Worm (Caenorhabditis elegans) whole organism, mixed stage, embryonic: ENCODE measurements around the gene perm-1.
A peak's percentile ranks its signal among the peaks of the same experiment; 100 is the strongest.

Experiments used
- M03D4.4 ChIP-seq: sonication (generic microtip); optimal IDR thresholded peaks from 2 replicates; lab custom pipeline; 2017; ENCODE audit warnings: mild to moderate bottlenecking, missing genetic modification characterization, missing compliant biosample characterization
- bed-3 ChIP-seq: fragments of 200-800 bp; sonication (Bioruptor generic); optimal IDR thresholded peaks from 3 replicates; lab custom pipeline; 2018; ENCODE audit warnings: mild to moderate bottlenecking, missing genetic modification characterization, moderate library complexity, missing compliant biosample characterization
- blmp-1 ChIP-seq: fragments of 150-350 bp; optimal IDR thresholded peaks from 2 replicates; lab custom pipeline; 2014; ENCODE audit warnings: missing biosample characterization, missing genetic modification characterization
- ceh-39 ChIP-seq: fragments of 150-350 bp; optimal IDR thresholded peaks from 2 replicates; lab custom pipeline; 2014; ENCODE audit warnings: missing biosample characterization, missing genetic modification characterization
- ceh-43 ChIP-seq: fragments of 200-800 bp; sonication (Bioruptor generic); optimal IDR thresholded peaks from 2 replicates; lab custom pipeline; 2018; ENCODE audit warnings: mild to moderate bottlenecking, missing genetic modification characterization, moderate library complexity, missing compliant biosample characterization
- ceh-83 ChIP-seq: fragments of 200-800 bp; sonication (Bioruptor generic); optimal IDR thresholded peaks from 2 replicates; lab custom pipeline; 2018; ENCODE audit warnings: mild to moderate bottlenecking, missing genetic modification characterization, missing compliant biosample characterization
- ces-1 ChIP-seq: fragments of 150-350 bp; optimal IDR thresholded peaks from 2 replicates; lab custom pipeline; 2014; ENCODE audit warnings: missing biosample characterization, missing genetic modification reagents, missing genetic modification characterization
- elt-1 ChIP-seq: sonication (generic microtip); optimal IDR thresholded peaks from 2 replicates; lab custom pipeline; 2017; ENCODE audit warnings: missing genetic modification characterization, mild to moderate bottlenecking, missing compliant biosample characterization, antibody characterized with exemption, moderate library complexity, borderline replicate concordance; ENCODE audit not compliant: insufficient read depth
- elt-3 ChIP-seq: fragments of 150-350 bp; optimal IDR thresholded peaks from 2 replicates; lab custom pipeline; 2014; ENCODE audit warnings: missing biosample characterization, missing genetic modification characterization
- flh-1 ChIP-seq: fragments of 200-800 bp; sonication (Bioruptor generic); optimal IDR thresholded peaks from 2 replicates; lab custom pipeline; 2018; ENCODE audit warnings: mild to moderate bottlenecking, missing genetic modification characterization, moderate library complexity, missing compliant biosample characterization
- ham-2 ChIP-seq: fragments of 200-800 bp; sonication (Bioruptor generic); optimal IDR thresholded peaks from 2 replicates; lab custom pipeline; 2018; ENCODE audit warnings: mild to moderate bottlenecking, missing genetic modification characterization, missing compliant biosample characterization
- hlh-1 ChIP-seq: fragments of 150-350 bp; optimal IDR thresholded peaks from 2 replicates; lab custom pipeline; 2014; ENCODE audit warnings: missing biosample characterization, missing genetic modification reagents, missing genetic modification characterization
- lin-13 ChIP-seq: fragments of 150-350 bp; optimal IDR thresholded peaks from 2 replicates; lab custom pipeline; 2014; ENCODE audit warnings: missing biosample characterization, missing genetic modification characterization
- lin-32 ChIP-seq: fragments of 200-800 bp; sonication (Bioruptor generic); optimal IDR thresholded peaks from 2 replicates; lab custom pipeline; 2018; ENCODE audit warnings: mild to moderate bottlenecking, missing genetic modification characterization, missing compliant biosample characterization
- lsy-2 ChIP-seq: fragments of 150-350 bp; optimal IDR thresholded peaks from 2 replicates; lab custom pipeline; 2014; ENCODE audit warnings: missing biosample characterization, missing genetic modification characterization
- mab-5 ChIP-seq: fragments of 150-350 bp; optimal IDR thresholded peaks from 2 replicates; lab custom pipeline; 2014; ENCODE audit warnings: missing biosample characterization, missing genetic modification characterization
- mep-1 ChIP-seq: fragments of 150-350 bp; optimal IDR thresholded peaks from 2 replicates; lab custom pipeline; 2017; ENCODE audit warnings: missing biosample characterization, missing genetic modification reagents, missing genetic modification characterization, inconsistent platforms
- mls-2 ChIP-seq: sonication (generic microtip); optimal IDR thresholded peaks from 2 replicates; lab custom pipeline; 2016; ENCODE audit warnings: mild to moderate bottlenecking, missing genetic modification characterization, moderate library complexity, missing compliant biosample characterization
- nhr-12 ChIP-seq: fragments of 150-350 bp; optimal IDR thresholded peaks from 2 replicates; lab custom pipeline; 2014; ENCODE audit warnings: missing biosample characterization, missing genetic modification characterization
- nhr-237 ChIP-seq: fragments of 150-350 bp; optimal IDR thresholded peaks from 2 replicates; lab custom pipeline; 2014; ENCODE audit warnings: missing biosample characterization, missing genetic modification characterization
- nhr-28 ChIP-seq: fragments of 150-350 bp; optimal IDR thresholded peaks from 2 replicates; lab custom pipeline; 2014; ENCODE audit warnings: missing biosample characterization, missing genetic modification characterization
- nhr-76 ChIP-seq: sonication (generic microtip); optimal IDR thresholded peaks from 2 replicates; lab custom pipeline; 2017; ENCODE audit warnings: missing biosample characterization, missing genetic modification characterization
- pha-4 ChIP-seq: fragments of 150-350 bp; optimal IDR thresholded peaks from 2 replicates; lab custom pipeline; 2018; ENCODE audit warnings: missing biosample characterization, missing genetic modification reagents, missing genetic modification characterization
- sptf-1 ChIP-seq: sonication (generic microtip); optimal IDR thresholded peaks from 2 replicates; lab custom pipeline; 2017; ENCODE audit warnings: mild to moderate bottlenecking, missing genetic modification characterization, moderate library complexity, missing compliant biosample characterization
- tbx-8 ChIP-seq: fragments of 200-800 bp; sonication (Bioruptor generic); optimal IDR thresholded peaks from 2 replicates; lab custom pipeline; 2018; ENCODE audit warnings: mild to moderate bottlenecking, missing genetic modification characterization, moderate library complexity, missing compliant biosample characterization
- unc-120 ChIP-seq: sonication (generic microtip); optimal IDR thresholded peaks from 2 replicates; lab custom pipeline; 2017; ENCODE audit warnings: missing genetic modification characterization, missing compliant biosample characterization; ENCODE audit not compliant: poor library complexity, severe bottlenecking
- unc-39 ChIP-seq: fragments of 150-350 bp; optimal IDR thresholded peaks from 2 replicates; lab custom pipeline; 2014; ENCODE audit warnings: missing biosample characterization, missing genetic modification characterization
- unc-62 ChIP-seq: fragments of 150-350 bp; optimal IDR thresholded peaks from 2 replicates; lab custom pipeline; 2014; ENCODE audit warnings: missing biosample characterization, missing genetic modification reagents, missing genetic modification characterization
- zip-8 ChIP-seq: fragments of 150-350 bp; optimal IDR thresholded peaks from 2 replicates; lab custom pipeline; 2014; ENCODE audit warnings: missing biosample characterization, missing genetic modification characterization
- ztf-11 ChIP-seq: fragments of 150-350 bp; optimal IDR thresholded peaks from 2 replicates; lab custom pipeline; 2014; ENCODE audit warnings: missing biosample characterization, missing genetic modification characterization

Gene perm-1

DNA sequence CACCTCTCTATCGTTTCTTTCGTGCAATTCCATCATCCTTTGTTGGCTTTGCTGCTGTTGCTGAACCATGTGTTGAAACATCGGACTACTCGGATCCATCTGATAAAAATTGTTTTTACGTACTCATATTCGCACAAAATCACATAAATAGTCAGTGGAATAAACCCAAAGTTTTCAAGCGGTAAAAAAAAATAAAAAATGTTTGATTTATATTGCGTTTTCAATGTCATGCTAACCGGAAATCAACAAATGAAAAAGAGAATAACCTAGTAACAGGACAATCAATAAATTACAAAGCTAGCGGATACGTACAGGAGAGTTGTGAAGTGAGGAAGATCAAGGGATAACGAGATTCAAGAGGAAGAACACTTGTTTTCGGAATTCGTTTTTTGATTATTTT is 25.7 kb upstream of the perm-1 start, which contains the start of gene mdt-10:
Gene mdt-10 (minus strand): TSS at position 101 of the 400 bp plus-strand sequence.
- TF ChIP-seq ztf-11 (tag; lab: Kevin White, UChicago) (no peak), lsy-2 (tag; lab: Kevin White, UChicago) (no peak), sptf-1 (tag; lab: Kevin White, UChicago) (no peak), ces-1 (no peak), nhr-12 (tag; lab: Kevin White, UChicago) (no peak), unc-39 (tag; lab: Kevin White, UChicago) (no peak), flh-1 (GFP tag; lab: Kevin White, UChicago) (no peak), pha-4 (no peak), nhr-28 (tag; lab: Kevin White, UChicago) (no peak), elt-1 (tag; lab: Kevin White, UChicago) (no peak), nhr-76 (tag; lab: Kevin White, UChicago) (no peak), tbx-8 (GFP tag; lab: Kevin White, UChicago) (no peak), elt-3 (tag; lab: Kevin White, UChicago) (no peak), ham-2 (GFP tag; lab: Kevin White, UChicago) (no peak), mls-2 (tag; lab: Kevin White, UChicago) (no peak)

- no peak for TF ChIP-seq pha-4
- no peak for TF ChIP-seq mls-2 (tag; lab: Kevin White, UChicago)
- no peak for TF ChIP-seq lin-32
- TF ChIP-seq unc-62 (GFP tag; lab: Kevin White, UChicago) = no peak
- TF ChIP-seq mep-1 (tag; lab: Kevin White, UChicago) = no peak
- no peak for TF ChIP-seq lsy-2 (tag; lab: Kevin White, UChicago)
- no peak for TF ChIP-seq elt-3 (tag; lab: Kevin White, UChicago)
- no peak for TF ChIP-seq ceh-39
- no peak for TF ChIP-seq sptf-1 (tag; lab: Kevin White, UChicago)
- no peak for TF ChIP-seq nhr-237 (tag; lab: Kevin White, UChicago)
- no peak for TF ChIP-seq ham-2 (GFP tag; lab: Kevin White, UChicago)
- no peak for TF ChIP-seq bed-3 (GFP tag; lab: Kevin White, UChicago)
- TF ChIP-seq zip-8 (tag; lab: Kevin White, UChicago) = no peak
- no peak for TF ChIP-seq nhr-12 (tag; lab: Kevin White, UChicago)
- no peak for TF ChIP-seq unc-120
- TF ChIP-seq M03D4.4 (tag; lab: Kevin White, UChicago) = no peak
Measured at ce11 chrII:7855619-7856018, 25.0 kb upstream of the perm-1 start, which contains the start of gene mdmh-35. Gene mdmh-35, minus strand, starts transcription at chrII:7855719.

ce11 chrII:7857485-7858010 is 23.1 kb upstream of the perm-1 start, which contains the start of the genes cec-3 and T09A5.15:
Gene cec-3, minus strand, starts transcription at chrII:7857600.
Gene T09A5.15, plus strand, starts transcription at chrII:7857960.
- TF ChIP-seq blmp-1 (no peak), ham-2 (GFP tag; lab: Kevin White, UChicago) (no peak), mep-1 (tag; lab: Kevin White, UChicago) (peak; percentile 9), nhr-237 (tag; lab: Kevin White, UChicago) (peak; percentile 65), nhr-28 (tag; lab: Kevin White, UChicago) (no peak), lsy-2 (tag; lab: Kevin White, UChicago) (peak; percentile 24), bed-3 (GFP tag; lab: Kevin White, UChicago) (no peak), lin-13 (tag; lab: Kevin White, UChicago) (no peak), hlh-1 (tag; lab: Kevin White, UChicago) (no peak), unc-62 (GFP tag; lab: Kevin White, UChicago) (no peak), ceh-83 (GFP tag; lab: Kevin White, UChicago) (no peak), ces-1 (peak; percentile 54), unc-120 (peak; percentile 56), elt-3 (tag; lab: Kevin White, UChicago) (no peak), mls-2 (tag; lab: Kevin White, UChicago) (no peak), unc-39 (tag; lab: Kevin White, UChicago) (no peak), lin-32 (no peak), tbx-8 (GFP tag; lab: Kevin White, UChicago) (no peak), mab-5 (peak; percentile 28), M03D4.4 (tag; lab: Kevin White, UChicago) (no peak), ztf-11 (tag; lab: Kevin White, UChicago) (no peak), nhr-12 (tag; lab: Kevin White, UChicago) (no peak), nhr-76 (tag; lab: Kevin White, UChicago) (no peak), elt-1 (tag; lab: Kevin White, UChicago) (no peak), ceh-43 (GFP tag; lab: Kevin White, UChicago) (no peak), sptf-1 (tag; lab: Kevin White, UChicago) (no peak)

DNA sequence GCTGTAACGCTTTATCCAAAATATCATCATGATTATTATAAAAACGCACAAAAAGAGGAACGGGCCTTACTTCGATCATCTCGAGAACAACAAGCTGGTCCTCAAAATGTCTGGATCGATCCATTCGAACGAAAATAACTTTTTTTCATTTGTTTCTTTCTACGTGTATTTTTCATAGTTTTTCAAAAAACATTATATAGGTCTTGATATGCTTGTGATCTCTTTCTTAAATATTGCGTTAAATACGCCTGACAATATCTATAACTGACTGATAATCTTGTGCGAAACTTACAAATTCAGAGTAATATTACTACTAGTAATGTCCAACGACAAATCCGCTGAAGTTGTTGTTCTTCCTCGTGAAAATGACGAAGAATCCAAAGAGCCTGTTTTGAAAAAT is 22.5 kb upstream of the perm-1 start, which contains the start of gene sds-22:
Gene sds-22 (plus strand): TSS at position 301 of the 400 bp plus-strand sequence.
- TF ChIP-seq mls-2 (tag; lab: Kevin White, UChicago) (no peak), nhr-237 (tag; lab: Kevin White, UChicago) (no peak)
